Worm (Caenorhabditis elegans): ENCODE measurements around the gene srh-286.
"Not testable (repeated sequence)": the region's sequence is repeated elsewhere in the genome, so short reads cannot be mapped to it uniquely, and the experiment has no call there.

Gene srh-286

DNA sequence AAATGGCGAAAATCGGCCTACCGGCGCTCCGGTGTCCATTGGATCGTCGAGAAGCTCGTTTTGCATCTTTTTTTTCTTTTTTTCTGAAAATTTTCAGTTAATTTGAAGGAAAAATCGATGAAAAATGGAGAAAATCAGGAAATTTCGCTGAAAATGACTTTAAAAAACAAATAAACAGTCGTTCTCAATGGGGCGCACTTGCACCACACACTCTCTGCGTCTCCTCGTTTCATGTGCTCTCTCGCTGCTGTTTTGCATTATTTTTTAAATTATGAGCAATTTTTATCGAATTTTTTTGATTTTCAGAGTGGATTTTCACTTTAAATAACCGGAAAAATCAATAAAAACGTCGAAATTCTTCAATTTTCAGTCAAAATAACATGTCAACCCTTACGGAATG is 26.6 kb upstream of the srh-286 start, which contains the start of gene csn-1:
Gene csn-1 (minus strand): TSS at position 83 of the 400 bp plus-strand sequence.
- TF ChIP-seq alr-1 (tag; optimal IDR thresholded peaks at IDR 0.05; ENCODE audit: borderline replicate concordance) (no peak), nhr-84 (tag; optimal IDR thresholded peaks at IDR 0.05) (no peak), dpl-1 (GFP tag; optimal IDR thresholded peaks at IDR 0.05) (peak; percentile 16 to 39 (median 21)), unc-130 (tag; optimal IDR thresholded peaks at IDR 0.05) (no peak), sptf-1 (tag; optimal IDR thresholded peaks at IDR 0.05) (no peak), efl-1 (optimal IDR thresholded peaks at IDR 0.05) (peak; percentile 48 to 54), efl-1 (GFP tag; optimal IDR thresholded peaks at IDR 0.05 in 1 of 2) (peak in 1 of 2 experiments; percentile 39), lin-35 (GFP tag; optimal IDR thresholded peaks at IDR 0.05) (peak; percentile 10 to 41), rnt-1 (tag; optimal IDR thresholded peaks at IDR 0.05) (no peak), isw-1 (GFP tag; IDR thresholded peaks at IDR 0.05) (peak; percentile 1; the same call in 1 of the 2 replicates), grh-1 (GFP tag; IDR thresholded peaks at IDR 0.05) (no peak), ceh-90 (tag; optimal IDR thresholded peaks at IDR 0.05) (peak; percentile 28), ama-1 (optimal IDR thresholded peaks at IDR 0.05) (no peak), lin-15B (tag; optimal IDR thresholded peaks at IDR 0.05) (peak; percentile 14), xbp-1 (tag; optimal IDR thresholded peaks at IDR 0.05) (peak; percentile 48), aha-1 (tag; optimal IDR thresholded peaks at IDR 0.05) (no peak), ceh-82 (tag; optimal IDR thresholded peaks at IDR 0.05) (peak in 2 of 3 experiments; percentile 32 to 33), nhr-237 (tag; optimal IDR thresholded peaks at IDR 0.05) (no peak), ces-1 (GFP tag; optimal IDR thresholded peaks at IDR 0.05) (no peak), nhr-12 (tag; optimal IDR thresholded peaks at IDR 0.05) (no peak), mdl-1 (tag; optimal IDR thresholded peaks at IDR 0.05) (no peak), snu-23 (GFP tag; optimal IDR thresholded peaks at IDR 0.05) (peak; percentile 21), lsy-2 (tag; optimal IDR thresholded peaks at IDR 0.05) (peak; percentile 7 to 17), egl-13 (tag; optimal IDR thresholded peaks at IDR 0.05) (no peak), nhr-11 (tag; optimal IDR thresholded peaks at IDR 0.05) (no peak), efl-3 (GFP tag; optimal IDR thresholded peaks at IDR 0.05) (no peak), snpc-4 (tag; optimal IDR thresholded peaks at IDR 0.05) (peak; percentile 25), nhr-28 (tag; optimal IDR thresholded peaks at IDR 0.05) (no peak), skn-1 (tag; optimal IDR thresholded peaks at IDR 0.05) (peak; percentile 1)

DNA sequence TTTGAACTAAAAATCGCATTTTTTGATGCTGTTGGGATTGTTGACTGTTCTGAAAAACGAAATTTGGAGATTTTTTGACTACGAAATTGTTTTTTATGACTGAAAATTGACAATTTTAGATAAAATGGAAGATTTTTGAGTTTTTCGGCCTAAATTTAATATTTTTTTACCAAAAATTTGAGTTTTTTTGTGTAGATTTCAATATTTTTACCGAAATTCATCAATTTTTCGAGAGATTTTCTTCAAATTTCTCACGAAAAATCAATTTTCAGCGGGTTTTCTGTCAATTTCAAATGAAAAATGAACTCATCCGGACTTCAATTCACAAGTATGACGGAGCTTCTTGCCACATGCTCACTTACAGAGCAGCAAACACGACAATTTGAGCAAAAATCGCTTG is 21.3 kb upstream of the srh-286 start, which contains the start of gene Y59A8A.8:
Gene Y59A8A.8 (plus strand): TSS at position 301 of the 400 bp plus-strand sequence.
- TF ChIP-seq mef-2 (tag; optimal IDR thresholded peaks at IDR 0.05); nhr-19 (GFP tag; conservative IDR thresholded peaks at IDR 0.05); unc-130 (tag; optimal IDR thresholded peaks at IDR 0.05): not testable (repeated sequence)

DNA sequence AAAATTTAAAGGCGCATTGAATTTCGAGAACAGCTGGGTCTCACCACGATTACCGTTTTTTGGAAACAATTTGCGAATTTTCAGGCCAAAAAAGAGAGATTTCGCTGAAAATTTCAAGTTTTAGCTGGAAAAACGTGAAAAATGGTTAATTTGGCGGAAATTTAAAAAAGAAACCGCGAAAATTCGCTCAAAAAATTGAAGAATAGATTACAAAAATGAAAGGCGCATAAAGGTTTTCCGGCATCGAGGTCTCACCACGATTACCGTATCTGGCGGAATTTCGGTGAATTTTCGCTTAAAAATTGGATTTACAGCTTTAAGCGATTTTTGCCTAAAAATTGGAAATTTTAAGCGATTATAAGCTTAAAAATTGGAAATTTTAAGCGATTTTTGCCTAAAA is 15.5 kb upstream of the srh-286 start:
- TF ChIP-seq lin-39 (tag; optimal IDR thresholded peaks at IDR 0.05) (no peak), nhr-47 (tag; optimal IDR thresholded peaks at IDR 0.05) (no peak), unc-62 (GFP tag; optimal IDR thresholded peaks at IDR 0.05) (no peak), aly-2 (tag; optimal IDR thresholded peaks at IDR 0.05) (no peak), nhr-19 (GFP tag; conservative IDR thresholded peaks at IDR 0.05) (no peak), C34B4.2 (tag; optimal IDR thresholded peaks at IDR 0.05) (no peak), hlh-4 (tag; optimal IDR thresholded peaks at IDR 0.05) (no peak), efl-1 (optimal IDR thresholded peaks at IDR 0.05) (no peak), efl-1 (GFP tag; optimal IDR thresholded peaks at IDR 0.05 in 1 of 2) (no peak), fkh-4 (tag; optimal IDR thresholded peaks at IDR 0.05; ENCODE audit: borderline replicate concordance) (no peak), Y116A8C.19 (tag; optimal IDR thresholded peaks at IDR 0.05; ENCODE audit: borderline replicate concordance) (no peak), nhr-85 (tag) (no peak), efl-3 (GFP tag; optimal IDR thresholded peaks at IDR 0.05) (no peak)

Data from whole organism, L1 larva.